Worm (Caenorhabditis elegans) whole organism, L3 larva: ENCODE measurements around the gene sph-1.

ENCODE experiments used
- ZK546.5 ChIP-seq: sonication (generic microtip); optimal IDR thresholded peaks from 2 replicates; lab custom pipeline; 2017; ENCODE audit warnings: missing biosample characterization, missing genetic modification characterization
- ceh-16 ChIP-seq: sonication (generic microtip); optimal IDR thresholded peaks from 2 replicates; lab custom pipeline; 2017; ENCODE audit warnings: missing biosample characterization, missing genetic modification characterization
- ceh-28 ChIP-seq: fragments of 150-350 bp; optimal IDR thresholded peaks from 2 replicates; lab custom pipeline; 2014; ENCODE audit warnings: missing biosample characterization, missing genetic modification reagents, missing genetic modification characterization
- daf-12 ChIP-seq: fragments of 150-350 bp; optimal IDR thresholded peaks from 2 replicates; lab custom pipeline; 2014; ENCODE audit warnings: missing biosample characterization, missing genetic modification reagents, missing genetic modification characterization
- egl-27 ChIP-seq: sonication (generic microtip); optimal IDR thresholded peaks from 4 replicates; lab custom pipeline; 2017; ENCODE audit warnings: missing biosample characterization, missing genetic modification reagents, missing genetic modification characterization
- elt-1 ChIP-seq: fragments of 150-350 bp; optimal IDR thresholded peaks from 2 replicates; lab custom pipeline; 2014; ENCODE audit warnings: missing biosample characterization, missing genetic modification characterization
- elt-2 ChIP-seq: sonication (generic microtip); optimal IDR thresholded peaks from 2 replicates; lab custom pipeline; 2016; ENCODE audit warnings: missing genetic modification reagents, mild to moderate bottlenecking, missing genetic modification characterization, missing compliant biosample characterization
- elt-3 ChIP-seq, 3 experiments: fragments of 150-350 bp in 1 of 3; sonication (generic microtip) in 2 of 3; optimal IDR thresholded peaks; 2 replicates in 2 of 3; 4 replicates in 1 of 3; lab custom pipeline; 2014 to 2017; ENCODE audit warnings: missing biosample characterization in 3 of 3, missing genetic modification characterization in 3 of 3
- eor-1 ChIP-seq, 2 experiments: fragments of 150-350 bp; optimal IDR thresholded peaks; 2 replicates each; lab custom pipeline; 2014 to 2018; ENCODE audit warnings: missing biosample characterization in 2 of 2, missing genetic modification characterization in 2 of 2
- fkh-10 ChIP-seq: sonication (generic microtip); optimal IDR thresholded peaks from 2 replicates; lab custom pipeline; 2017; ENCODE audit warnings: missing biosample characterization, missing genetic modification reagents, missing genetic modification characterization
- fos-1 ChIP-seq: fragments of 150-350 bp; optimal IDR thresholded peaks from 2 replicates; lab custom pipeline; 2014; ENCODE audit warnings: missing biosample characterization, missing genetic modification characterization
- jun-1 ChIP-seq: fragments of 150-350 bp; optimal IDR thresholded peaks from 2 replicates; lab custom pipeline; 2014; ENCODE audit warnings: missing biosample characterization, missing genetic modification reagents, missing genetic modification characterization
- lin-39 ChIP-seq: fragments of 150-350 bp; optimal IDR thresholded peaks from 2 replicates; lab custom pipeline; 2018; ENCODE audit warnings: missing biosample characterization, missing genetic modification reagents, missing genetic modification characterization
- lsy-12 ChIP-seq: sonication (generic microtip); optimal IDR thresholded peaks from 2 replicates; lab custom pipeline; 2016; ENCODE audit warnings: mild to moderate bottlenecking, missing genetic modification characterization, missing compliant biosample characterization
- mdl-1 ChIP-seq: fragments of 150-350 bp; optimal IDR thresholded peaks from 2 replicates; lab custom pipeline; 2014; ENCODE audit warnings: missing biosample characterization, missing genetic modification characterization
- nfya-1 ChIP-seq: sonication (generic microtip); optimal IDR thresholded peaks from 2 replicates; lab custom pipeline; 2017; ENCODE audit warnings: missing genetic modification characterization, mild to moderate bottlenecking, missing compliant biosample characterization, antibody characterized with exemption, moderate library complexity; ENCODE audit not compliant: insufficient read depth
- nhr-11 ChIP-seq: fragments of 150-350 bp; optimal IDR thresholded peaks from 2 replicates; lab custom pipeline; 2014; ENCODE audit warnings: missing biosample characterization, missing genetic modification characterization
- nhr-12 ChIP-seq: fragments of 150-350 bp; optimal IDR thresholded peaks from 2 replicates; lab custom pipeline; 2014; ENCODE audit warnings: missing biosample characterization, missing genetic modification characterization
- nhr-23 ChIP-seq: fragments of 150-350 bp; optimal IDR thresholded peaks from 2 replicates; lab custom pipeline; 2014; ENCODE audit warnings: missing biosample characterization, missing genetic modification reagents, missing genetic modification characterization
- nhr-237 ChIP-seq: fragments of 150-350 bp; optimal IDR thresholded peaks from 2 replicates; lab custom pipeline; 2014; ENCODE audit warnings: missing biosample characterization, missing genetic modification characterization
- nhr-25 ChIP-seq: sonication (generic microtip); optimal IDR thresholded peaks from 2 replicates; lab custom pipeline; 2017; ENCODE audit warnings: missing biosample characterization, missing genetic modification characterization
- nhr-43 ChIP-seq: sonication (generic microtip); optimal IDR thresholded peaks from 2 replicates; lab custom pipeline; 2016; ENCODE audit warnings: mild to moderate bottlenecking, missing genetic modification characterization, missing compliant biosample characterization; ENCODE audit not compliant: poor library complexity, severe bottlenecking
- nhr-67 ChIP-seq: fragments of 150-350 bp; optimal IDR thresholded peaks from 2 replicates; lab custom pipeline; 2014; ENCODE audit warnings: missing biosample characterization, missing genetic modification characterization
- nhr-76 ChIP-seq: fragments of 150-350 bp; sonication (generic microtip); optimal IDR thresholded peaks from 5 replicates; lab custom pipeline; 2014; ENCODE audit warnings: missing biosample characterization, missing genetic modification characterization
- nhr-77 ChIP-seq: fragments of 150-350 bp; optimal IDR thresholded peaks from 2 replicates; lab custom pipeline; 2014; ENCODE audit warnings: missing biosample characterization, missing genetic modification characterization
- pha-4 ChIP-seq: fragments of 150-350 bp; optimal IDR thresholded peaks from 2 replicates; lab custom pipeline; 2014; ENCODE audit warnings: missing biosample characterization, missing genetic modification reagents, missing genetic modification characterization
- pqm-1 ChIP-seq: fragments of 150-350 bp; optimal IDR thresholded peaks from 2 replicates; lab custom pipeline; 2017; ENCODE audit warnings: missing biosample characterization, missing genetic modification characterization, inconsistent platforms
- sea-2 ChIP-seq: fragments of 150-350 bp; sonication (generic microtip); optimal IDR thresholded peaks from 4 replicates; lab custom pipeline; 2014; ENCODE audit warnings: missing biosample characterization, missing genetic modification reagents, missing genetic modification characterization
- skn-1 ChIP-seq: fragments of 150-350 bp; optimal IDR thresholded peaks from 2 replicates; lab custom pipeline; 2014; ENCODE audit warnings: missing biosample characterization, missing genetic modification characterization
- snpc-4 ChIP-seq: fragments of 150-350 bp; optimal IDR thresholded peaks from 2 replicates; lab custom pipeline; 2014; ENCODE audit warnings: missing biosample characterization, missing genetic modification characterization
- tbx-2 ChIP-seq: sonication (generic microtip); optimal IDR thresholded peaks from 2 replicates; lab custom pipeline; 2016; ENCODE audit warnings: mild to moderate bottlenecking, missing genetic modification characterization, missing compliant biosample characterization
- unc-62 ChIP-seq: fragments of 150-350 bp; sonication (generic microtip); optimal IDR thresholded peaks from 4 replicates; lab custom pipeline; 2014; ENCODE audit warnings: missing biosample characterization, missing genetic modification reagents, missing genetic modification characterization
- ztf-11 ChIP-seq: fragments of 150-350 bp; optimal IDR thresholded peaks from 2 replicates; lab custom pipeline; 2014; ENCODE audit warnings: missing biosample characterization, missing genetic modification characterization
- ztf-4 ChIP-seq: fragments of 150-350 bp; optimal IDR thresholded peaks from 2 replicates; lab custom pipeline; 2014; ENCODE audit warnings: missing biosample characterization, missing genetic modification characterization

Gene sph-1

DNA sequence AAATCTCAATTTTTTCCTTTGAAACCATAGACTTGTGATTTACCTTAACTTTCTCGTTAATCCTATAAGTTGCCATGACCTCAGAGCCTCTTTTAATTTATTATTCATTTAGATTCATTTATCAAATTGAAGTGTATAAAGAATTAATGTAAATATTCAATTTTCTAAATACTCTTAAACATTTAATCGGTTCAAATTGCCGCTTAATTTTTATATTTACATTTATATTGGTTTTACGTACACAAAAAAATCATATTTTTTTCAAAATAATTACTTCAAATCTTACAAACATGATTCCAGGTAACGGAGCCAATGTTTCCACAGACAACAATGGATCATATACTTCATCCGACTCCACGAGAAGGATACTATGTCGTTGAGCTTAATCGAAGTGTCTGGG is 15.1 kb upstream of the sph-1 start, which contains the start of gene pmk-1:
TSS of gene pmk-1 (plus strand) at position 301 of the 400 bp plus-strand sequence.
- TF ChIP-seq ztf-4 (tag; lab: Kevin White, UChicago): no peak
- TF ChIP-seq nhr-25: no peak
- TF ChIP-seq elt-3 (tag; optimal IDR thresholded peaks at IDR 0.05; lab: Kevin White, UChicago): no peak
- TF ChIP-seq tbx-2 (tag; lab: Kevin White, UChicago): no peak
- no peak for TF ChIP-seq eor-1 (tag; optimal IDR thresholded peaks at IDR 0.05; lab: Kevin White, UChicago)
- no peak for TF ChIP-seq lsy-12 (tag; lab: Kevin White, UChicago)
- no peak for TF ChIP-seq ZK546.5 (tag; lab: Kevin White, UChicago)
- TF ChIP-seq fkh-10 (GFP tag; lab: Kevin White, UChicago): no peak
- TF ChIP-seq nhr-11 (tag; lab: Kevin White, UChicago): no peak
- no peak for TF ChIP-seq elt-1 (tag; lab: Kevin White, UChicago)
- TF ChIP-seq nfya-1 (tag; lab: Kevin White, UChicago): no peak
- TF ChIP-seq nhr-23 (tag; lab: Kevin White, UChicago): no peak
- TF ChIP-seq mdl-1: no peak
- TF ChIP-seq nhr-43 (tag; lab: Kevin White, UChicago): no peak
- TF ChIP-seq nhr-67 (tag; lab: Kevin White, UChicago): no peak
- no peak for TF ChIP-seq daf-12 (tag; lab: Kevin White, UChicago)
- no peak for TF ChIP-seq unc-62 (GFP tag; lab: Kevin White, UChicago)
- no peak for TF ChIP-seq pha-4
- no peak for TF ChIP-seq skn-1 (tag; lab: Kevin White, UChicago)
- TF ChIP-seq nhr-77: no peak

DNA sequence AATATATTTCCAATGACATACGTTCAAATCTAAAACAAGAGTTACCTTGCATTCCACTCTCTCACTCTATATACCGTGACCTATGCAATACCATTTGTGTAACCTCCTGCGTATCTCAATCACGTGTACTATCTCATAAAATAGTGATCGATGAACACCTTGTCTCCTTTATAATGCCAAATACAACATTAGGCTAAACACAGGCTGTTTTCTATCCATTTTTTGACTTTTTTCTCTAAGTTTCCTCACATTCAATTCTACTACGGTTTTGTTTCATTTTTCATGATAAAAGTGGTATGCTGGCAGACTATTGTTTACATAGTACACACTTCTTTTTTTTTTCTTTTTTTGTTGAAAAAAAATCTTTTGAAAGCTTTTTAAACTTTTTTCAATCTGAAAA is 12.9 kb upstream of the sph-1 start:
- no peak for TF ChIP-seq nhr-43 (tag; lab: Kevin White, UChicago)
- TF ChIP-seq eor-1 (tag; optimal IDR thresholded peaks at IDR 0.05; lab: Kevin White, UChicago): no peak
- TF ChIP-seq ztf-4 (tag; lab: Kevin White, UChicago): no peak
- no peak for TF ChIP-seq ceh-16
- TF ChIP-seq ZK546.5 (tag; lab: Kevin White, UChicago): no peak
- TF ChIP-seq elt-1 (tag; lab: Kevin White, UChicago): no peak
- TF ChIP-seq snpc-4 (tag; lab: Kevin White, UChicago): no peak
- TF ChIP-seq lin-39: no peak
- TF ChIP-seq pha-4: peak; percentile 92
- peak; percentile 36 for TF ChIP-seq pqm-1 (tag; lab: Kevin White, UChicago)
- TF ChIP-seq unc-62 (GFP tag; lab: Kevin White, UChicago): no peak
- TF ChIP-seq nfya-1 (tag; lab: Kevin White, UChicago): peak; percentile 16
- no peak for TF ChIP-seq nhr-12
- TF ChIP-seq mdl-1: peak; percentile 79
- TF ChIP-seq elt-2 (tag; lab: Kevin White, UChicago): peak; percentile 44
- TF ChIP-seq nhr-77: no peak
- no peak for TF ChIP-seq sea-2
- TF ChIP-seq nhr-67 (tag; lab: Kevin White, UChicago): no peak
- TF ChIP-seq jun-1: no peak
- peak; percentile 46 for TF ChIP-seq nhr-23 (tag; lab: Kevin White, UChicago)
- TF ChIP-seq ceh-28 (tag; lab: Kevin White, UChicago): peak; percentile 67
- peak; percentile 81 for TF ChIP-seq nhr-25

DNA sequence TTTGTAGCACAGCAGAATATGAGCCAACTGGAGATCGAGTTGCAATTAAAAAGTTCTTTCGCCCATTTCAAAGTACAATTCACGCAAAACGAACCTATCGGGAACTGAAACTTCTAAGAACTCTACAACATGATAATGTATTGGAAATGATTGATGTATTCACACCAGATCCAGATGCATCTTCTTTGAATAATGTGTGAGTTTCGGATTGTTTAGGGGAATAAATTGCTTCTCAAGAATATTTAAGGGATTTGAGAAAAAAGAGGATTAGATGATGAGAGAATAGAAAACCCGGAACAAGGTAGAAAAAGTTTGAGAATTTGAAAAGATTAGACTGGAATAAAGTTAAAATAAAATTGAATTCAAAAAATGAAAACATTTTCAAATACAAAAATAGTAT is 11.0 kb upstream of the sph-1 start:
- TF ChIP-seq sea-2 (no peak), nhr-67 (tag; lab: Kevin White, UChicago) (no peak), nhr-237 (tag; lab: Kevin White, UChicago) (no peak), pqm-1 (tag; lab: Kevin White, UChicago) (no peak), ZK546.5 (tag; lab: Kevin White, UChicago) (no peak), fos-1 (tag; lab: Kevin White, UChicago) (no peak), ztf-11 (tag; lab: Kevin White, UChicago) (no peak), nhr-23 (tag; lab: Kevin White, UChicago) (no peak), egl-27 (no peak), nhr-76 (no peak), lsy-12 (tag; lab: Kevin White, UChicago) (no peak), elt-1 (tag; lab: Kevin White, UChicago) (no peak), elt-2 (tag; lab: Kevin White, UChicago) (no peak), pha-4 (no peak), fkh-10 (GFP tag; lab: Kevin White, UChicago) (no peak)
